Fruit fly (Drosophila melanogaster) whole organism, embryonic: ENCODE data around the gene Sfp79B.

Experiments
- Asciz ChIP-seq: fragments of 200-800 bp; sonication (Bioruptor generic); optimal IDR thresholded peaks from 2 replicates; lab custom pipeline; 2017; ENCODE audit warnings: missing biosample characterization, mild to moderate bottlenecking, missing genetic modification characterization, missing genetic modification reagents
- Atf6 ChIP-seq: fragments of 200-800 bp; sonication (Bioruptor generic); IDR thresholded peaks from 2 replicates; pipeline ENCODE4 v1.3.6; 2022; ENCODE audit warnings: missing biosample characterization, missing genetic modification characterization
- Awh ChIP-seq: fragments of 200-800 bp; sonication (Bioruptor generic); IDR thresholded peaks from 2 replicates; pipeline ENCODE4, ENCODE4 v1.3.6; 2022; ENCODE audit warnings: missing biosample characterization, missing genetic modification characterization
- CG1024 ChIP-seq: fragments of 200-800 bp; sonication (Bioruptor generic); IDR thresholded peaks from 2 replicates; pipeline ENCODE4 v1.3.6; 2022; ENCODE audit warnings: missing biosample characterization, missing genetic modification characterization
- CG10565 ChIP-seq: fragments of 200-800 bp; sonication (Bioruptor generic); optimal IDR thresholded peaks from 3 replicates; lab custom pipeline; 2016; ENCODE audit warnings: missing biosample characterization, mild to moderate bottlenecking, missing genetic modification characterization
- CG12744 ChIP-seq: fragments of 200-800 bp; sonication (Bioruptor generic); optimal IDR thresholded peaks from 2 replicates; lab custom pipeline; 2016; ENCODE audit warnings: missing biosample characterization, missing genetic modification characterization
- CG12942 ChIP-seq: fragments of 200-800 bp; sonication (Bioruptor generic); optimal IDR thresholded peaks from 3 replicates; lab custom pipeline; 2016; ENCODE audit warnings: missing biosample characterization, missing genetic modification characterization
- CG1529 ChIP-seq: fragments of 200-800 bp; sonication (Bioruptor generic); optimal IDR thresholded peaks from 3 replicates; lab custom pipeline; 2018; ENCODE audit warnings: missing biosample characterization, missing genetic modification characterization
- CG15514 ChIP-seq: fragments of 200-800 bp; sonication (Bioruptor generic); optimal IDR thresholded peaks from 3 replicates; lab custom pipeline; 2017; ENCODE audit warnings: missing biosample characterization, missing genetic modification characterization, mild to moderate bottlenecking, moderate library complexity, missing genetic modification reagents
- CG16813 ChIP-seq: fragments of 200-800 bp; sonication (Bioruptor generic); IDR thresholded peaks from 3 replicates; pipeline ENCODE4 v1.3.6; 2022; ENCODE audit warnings: missing biosample characterization, missing genetic modification characterization; ENCODE audit not compliant: partially characterized antibody
- CG18011 ChIP-seq: fragments of 200-800 bp; sonication (Bioruptor generic); optimal IDR thresholded peaks from 2 replicates; lab custom pipeline; 2017; ENCODE audit warnings: missing biosample characterization, missing genetic modification characterization, mild to moderate bottlenecking, moderate library complexity, missing genotype
- CG2129 ChIP-seq: fragments of 200-800 bp; sonication (Bioruptor generic); IDR thresholded peaks from 2 replicates; pipeline ENCODE4 v1.3.6; 2022; ENCODE audit warnings: missing biosample characterization, missing genetic modification characterization; ENCODE audit not compliant: partially characterized antibody
- CG2875 ChIP-seq: fragments of 200-800 bp; sonication (Bioruptor generic); optimal IDR thresholded peaks from 2 replicates; lab custom pipeline; 2017; ENCODE audit warnings: missing biosample characterization, mild to moderate bottlenecking, missing genetic modification characterization, missing genetic modification reagents
- CG30020 ChIP-seq: fragments of 200-800 bp; optimal IDR thresholded peaks from 2 replicates; lab custom pipeline; 2019; ENCODE audit warnings: missing biosample characterization, mild to moderate bottlenecking, missing genetic modification characterization, moderate library complexity
- CG32772 ChIP-seq: fragments of 200-800 bp; sonication (Bioruptor generic); IDR thresholded peaks from 2 replicates; pipeline ENCODE4 v1.3.6; 2022; ENCODE audit warnings: missing biosample characterization, missing genetic modification characterization
- CG3847 ChIP-seq: fragments of 200-800 bp; sonication (Bioruptor generic); IDR thresholded peaks from 2 replicates; pipeline ENCODE4 v1.3.6; 2022; ENCODE audit warnings: missing biosample characterization, missing genetic modification characterization
- CG42726 ChIP-seq: fragments of 200-800 bp; sonication (Bioruptor generic); IDR thresholded peaks from 2 replicates; pipeline ENCODE4 v1.3.6; 2022; ENCODE audit warnings: missing biosample characterization, missing genetic modification characterization; ENCODE audit not compliant: partially characterized antibody
- CG4282 ChIP-seq: fragments of 200-800 bp; sonication (Bioruptor generic); optimal IDR thresholded peaks from 2 replicates; lab custom pipeline; 2016; ENCODE audit warnings: missing biosample characterization, missing genetic modification characterization
- CG5953 ChIP-seq: fragments of 200-800 bp; sonication (Bioruptor generic); IDR thresholded peaks from 2 replicates; pipeline ENCODE4 v1.3.6; 2022; ENCODE audit warnings: missing biosample characterization, missing genetic modification characterization
- CTCF ChIP-seq: fragments of 200-800 bp; sonication (Bioruptor generic); optimal IDR thresholded peaks from 2 replicates; lab custom pipeline; 2017; ENCODE audit warnings: missing biosample characterization, mild to moderate bottlenecking, missing genetic modification characterization, moderate library complexity
- Dip2 ChIP-seq: fragments of 200-800 bp; sonication (Bioruptor generic); IDR thresholded peaks from 2 replicates; pipeline ENCODE4 v1.3.6; 2022; ENCODE audit warnings: missing biosample characterization, missing genetic modification characterization
- Dll ChIP-seq: fragments of 200-800 bp; sonication (Bioruptor generic); IDR thresholded peaks from 4 replicates; pipeline ENCODE4 v1.3.6; 2022; ENCODE audit warnings: missing biosample characterization, missing genetic modification characterization; ENCODE audit not compliant: partially characterized antibody
- Dref ChIP-seq: fragments of 200-800 bp; sonication (Bioruptor generic); IDR thresholded peaks from 2 replicates; pipeline ENCODE4 v1.3.6; 2022; ENCODE audit warnings: missing biosample characterization, missing genetic modification characterization
- Drgx ChIP-seq: fragments of 200-800 bp; sonication (Bioruptor generic); IDR thresholded peaks from 2 replicates; pipeline ENCODE4 v1.3.6; 2022; ENCODE audit warnings: missing biosample characterization, missing genetic modification characterization
- Ets65A ChIP-seq: fragments of 200-800 bp; sonication (Bioruptor generic); peaks from one replicate; lab custom pipeline; 2016; ENCODE audit warnings: missing biosample characterization, missing genetic modification characterization
- Ets97D ChIP-seq: fragments of 200-800 bp; sonication (Bioruptor generic); optimal IDR thresholded peaks from 3 replicates; lab custom pipeline; 2016; ENCODE audit warnings: missing biosample characterization, missing genetic modification characterization
- H15 ChIP-seq: fragments of 200-800 bp; sonication (Bioruptor generic); IDR thresholded peaks from 3 replicates; pipeline ENCODE4 v1.3.6; 2022; ENCODE audit warnings: missing biosample characterization, missing genetic modification characterization
- HmgD ChIP-seq: fragments of 200-800 bp; sonication (Bioruptor generic); optimal IDR thresholded peaks from 3 replicates; lab custom pipeline; 2016; ENCODE audit warnings: missing biosample characterization, missing genetic modification characterization
- Mrtf ChIP-seq: fragments of 200-800 bp; sonication (Bioruptor generic); IDR thresholded peaks from 3 replicates; pipeline ENCODE4 v1.3.6; 2022; ENCODE audit warnings: missing biosample characterization, missing genetic modification characterization
- Oli ChIP-seq: fragments of 200-800 bp; sonication (Bioruptor generic); optimal IDR thresholded peaks from 2 replicates; lab custom pipeline; 2018; ENCODE audit warnings: missing biosample characterization, mild to moderate bottlenecking, missing genetic modification characterization, moderate library complexity
- Ravus ChIP-seq: fragments of 200-800 bp; sonication (Bioruptor generic); IDR thresholded peaks from 2 replicates; pipeline ENCODE4 v1.3.6; 2022; ENCODE audit warnings: missing biosample characterization, missing genetic modification characterization
- Scr ChIP-seq: fragments of 200-800 bp; sonication (Bioruptor generic); IDR thresholded peaks from 2 replicates; pipeline ENCODE4 v1.3.6; 2022; ENCODE audit warnings: missing biosample characterization, missing genetic modification characterization; ENCODE audit not compliant: partially characterized antibody
- Sox100B ChIP-seq: fragments of 200-800 bp; sonication (Bioruptor generic); optimal IDR thresholded peaks from 3 replicates; lab custom pipeline; 2018; ENCODE audit warnings: missing biosample characterization, mild to moderate bottlenecking, missing genetic modification characterization
- bbx ChIP-seq: fragments of 200-800 bp; sonication (Bioruptor generic); IDR thresholded peaks from 2 replicates; pipeline ENCODE4 v1.3.6; 2022; ENCODE audit warnings: missing biosample characterization, missing genetic modification characterization; ENCODE audit not compliant: partially characterized antibody
- bcd ChIP-seq: fragments of 200-800 bp; sonication (Bioruptor generic); optimal IDR thresholded peaks from 2 replicates; lab custom pipeline; 2017; ENCODE audit warnings: missing biosample characterization, mild to moderate bottlenecking, missing genetic modification characterization
- croc ChIP-seq: fragments of 200-800 bp; sonication (Bioruptor generic); conservative IDR thresholded peaks from 3 replicates; pipeline ENCODE4 v1.3.6; 2022; ENCODE audit warnings: missing biosample characterization, missing genetic modification characterization
- cwo ChIP-seq: fragments of 200-800 bp; sonication (Bioruptor generic); optimal IDR thresholded peaks from 3 replicates; lab custom pipeline; 2017; ENCODE audit warnings: missing biosample characterization, missing genetic modification characterization, mild to moderate bottlenecking, moderate library complexity, missing genetic modification reagents
- gce ChIP-seq: fragments of 200-800 bp; sonication (Bioruptor generic); IDR thresholded peaks from 3 replicates; pipeline ENCODE4 v1.3.6; 2022; ENCODE audit warnings: missing biosample characterization, missing genetic modification characterization
- jigr1 ChIP-seq: fragments of 200-800 bp; sonication (Bioruptor generic); IDR thresholded peaks from 3 replicates; pipeline ENCODE4 v1.3.6; 2022; ENCODE audit warnings: missing biosample characterization, missing genetic modification characterization
- klu ChIP-seq: fragments of 200-800 bp; sonication (Bioruptor generic); IDR thresholded peaks from 2 replicates; pipeline ENCODE4 v1.3.6; 2022; ENCODE audit warnings: missing biosample characterization, missing genetic modification characterization
- lilli ChIP-seq: fragments of 200-800 bp; sonication (Bioruptor generic); optimal IDR thresholded peaks from 3 replicates; lab custom pipeline; 2016; ENCODE audit warnings: missing biosample characterization, missing genetic modification characterization
- lola ChIP-seq, 3 experiments: fragments of >200 bp in 2 of 3; fragments of 200-800 bp in 1 of 3; sonication (Bioruptor generic) in 1 of 3; optimal IDR thresholded peaks; 2 replicates each; lab custom pipeline; 2017 to 2019; ENCODE audit warnings: missing biosample characterization in 3 of 3, missing genetic modification characterization in 3 of 3, mild to moderate bottlenecking in 1 of 3, moderate library complexity in 1 of 3
- mld ChIP-seq: fragments of 200-800 bp; sonication (Bioruptor generic); IDR thresholded peaks from 3 replicates; pipeline ENCODE4 v1.3.6; 2022; ENCODE audit warnings: missing biosample characterization, missing genetic modification characterization; ENCODE audit not compliant: partially characterized antibody
- nmo ChIP-seq: fragments of 200-800 bp; sonication (Bioruptor generic); optimal IDR thresholded peaks from 2 replicates; lab custom pipeline; 2018; ENCODE audit warnings: missing biosample characterization, mild to moderate bottlenecking, missing genetic modification characterization, moderate library complexity
- scrt ChIP-seq: fragments of 200-800 bp; sonication (Bioruptor generic); optimal IDR thresholded peaks from 2 replicates; lab custom pipeline; 2018; ENCODE audit warnings: missing biosample characterization, mild to moderate bottlenecking, missing genetic modification characterization, moderate library complexity
- seq ChIP-seq: fragments of 200-800 bp; sonication (Bioruptor generic); IDR thresholded peaks from 2 replicates; pipeline ENCODE4 v1.3.6; 2022; ENCODE audit warnings: missing biosample characterization, missing genetic modification characterization
- slbo ChIP-seq: fragments of 200-800 bp; sonication (Bioruptor generic); IDR thresholded peaks from 2 replicates; pipeline ENCODE4 v1.3.6; 2022; ENCODE audit warnings: missing biosample characterization, missing genetic modification characterization
- toy ChIP-seq: fragments of 200-800 bp; sonication (Bioruptor generic); IDR thresholded peaks from 2 replicates; pipeline ENCODE4 v1.3.6; 2022; ENCODE audit warnings: missing biosample characterization, missing genetic modification characterization
- vnd ChIP-seq: fragments of 200-800 bp; sonication (Bioruptor generic); IDR thresholded peaks from 3 replicates; pipeline ENCODE4 v1.3.6; 2022; ENCODE audit warnings: missing biosample characterization, missing genetic modification characterization; ENCODE audit not compliant: partially characterized antibody
- yki ChIP-seq: fragments of >200 bp; optimal IDR thresholded peaks from 3 replicates; lab custom pipeline; 2018
- zen2 ChIP-seq: fragments of 200-800 bp; sonication (Bioruptor generic); IDR thresholded peaks from 3 replicates; pipeline ENCODE4 v1.3.6; 2022; ENCODE audit warnings: missing biosample characterization, missing genetic modification characterization; ENCODE audit not compliant: partially characterized antibody
- zfh2 ChIP-seq: fragments of 200-800 bp; sonication (Bioruptor generic); optimal IDR thresholded peaks from 2 replicates; lab custom pipeline; 2016; ENCODE audit warnings: missing biosample characterization, missing genetic modification characterization

Gene Sfp79B

dm6 chr3L:22065694-22066093, 14.4 kb upstream of the Sfp79B start, which contains the start of gene CG14561 (continued):
- peak; percentile 63 for TF ChIP-seq HmgD (GFP tag; lab: Kevin White, UChicago)
- TF ChIP-seq croc (GFP tag; lab: Robert Waterston, UW), result no peak
- peak; percentile 92 for TF ChIP-seq mld (GFP tag; lab: Robert Waterston, UW)
- TF ChIP-seq CG12744 (GFP tag; lab: Kevin White, UChicago), result no peak
- TF ChIP-seq lola (GFP tag; optimal IDR thresholded peaks at IDR 0.05; lab: Kevin White, UChicago), result peak in 1 of 3 experiments; percentile 10
- peak; percentile 80 for TF ChIP-seq CG2129 (GFP tag; lab: Robert Waterston, UW)
- no peak for TF ChIP-seq Drgx
- peak; percentile 33; the same call in 1 of the 2 replicates for TF ChIP-seq CG3847 (GFP tag; lab: Robert Waterston, UW)
- TF ChIP-seq yki (lab: Kevin White, UChicago), result peak; percentile 3
- TF ChIP-seq Dll (GFP tag; lab: Robert Waterston, UW), result peak; percentile 94
- TF ChIP-seq vnd (GFP tag; lab: Robert Waterston, UW), result peak; percentile 90
- no peak for TF ChIP-seq Mrtf
- TF ChIP-seq jigr1 (GFP tag; lab: Robert Waterston, UW), result no peak
- TF ChIP-seq seq, result no peak
- no peak for TF ChIP-seq CG18011 (GFP tag; lab: Kevin White, UChicago)
- TF ChIP-seq bbx, result peak; percentile 96
- TF ChIP-seq CTCF (GFP tag; lab: Kevin White, UChicago), result peak; percentile 48
- peak; percentile 10 for TF ChIP-seq CG4282 (GFP tag; lab: Kevin White, UChicago)
- TF ChIP-seq Ets97D, result peak; percentile 79
- TF ChIP-seq Ravus (GFP tag; lab: Robert Waterston, UW), result no peak
- TF ChIP-seq Oli, result no peak
- TF ChIP-seq gce (GFP tag; lab: Robert Waterston, UW), result no peak
- no peak for TF ChIP-seq CG1529
- no peak for TF ChIP-seq scrt
- TF ChIP-seq cwo (GFP tag; lab: Kevin White, UChicago), result no peak
- peak; percentile 87 for TF ChIP-seq zen2
- TF ChIP-seq CG1024 (GFP tag; lab: Robert Waterston, UW), result no peak
- no peak for TF ChIP-seq bcd
- TF ChIP-seq lilli, result peak; percentile 63
- no peak for TF ChIP-seq Awh (GFP tag; lab: Robert Waterston, UW)
- peak; percentile 94 for TF ChIP-seq CG42726
- TF ChIP-seq H15, result no peak; the same call in 2 of the 3 replicates
- peak; percentile 93 for TF ChIP-seq Scr (GFP tag; lab: Robert Waterston, UW)
- TF ChIP-seq CG5953 (GFP tag; lab: Robert Waterston, UW), result no peak
- TF ChIP-seq CG16813 (GFP tag; lab: Robert Waterston, UW), result peak; percentile 96
- TF ChIP-seq CG32772 (GFP tag; lab: Robert Waterston, UW), result no peak
- TF ChIP-seq slbo (GFP tag; lab: Robert Waterston, UW), result peak; percentile 47; the same call in 1 of the 2 replicates
- TF ChIP-seq CG12942 (GFP tag; lab: Kevin White, UChicago), result no peak
- no peak for TF ChIP-seq CG10565 (GFP tag; lab: Kevin White, UChicago)
- peak; percentile 51 for TF ChIP-seq Dref
- TF ChIP-seq klu (GFP tag; lab: Robert Waterston, UW), result no peak
- no peak for TF ChIP-seq Sox100B (GFP tag; lab: Kevin White, UChicago)
- TF ChIP-seq Atf6, result no peak
- no peak for TF ChIP-seq CG2875
- peak; percentile 56 for TF ChIP-seq CG15514 (GFP tag; lab: Kevin White, UChicago)
- no peak for TF ChIP-seq Asciz
- peak; percentile 17 for TF ChIP-seq nmo (GFP tag; lab: Kevin White, UChicago)
- TF ChIP-seq zfh2 (GFP tag; lab: Kevin White, UChicago), result peak; percentile 39
- no peak for TF ChIP-seq Dip2 (GFP tag; lab: Robert Waterston, UW)
- no peak for TF ChIP-seq toy (GFP tag; lab: Robert Waterston, UW)
- TF ChIP-seq Ets65A (GFP tag; lab: Kevin White, UChicago), result no peak
- TF ChIP-seq CG30020 (tag; lab: Kevin White, UChicago), result peak; percentile 57
